Fruit fly (Drosophila melanogaster) whole organism, embryonic: ENCODE data around the gene CG5969.

Source experiments
- ATbp ChIP-seq: fragments of 200-800 bp; sonication (Bioruptor generic); optimal IDR thresholded peaks from 2 replicates; lab custom pipeline; 2017; ENCODE audit warnings: missing biosample characterization, mild to moderate bottlenecking, missing genetic modification characterization, missing genetic modification reagents
- Antp ChIP-seq: fragments of 200-800 bp; sonication (Bioruptor generic); optimal IDR thresholded peaks from 3 replicates; lab custom pipeline; 2016; ENCODE audit warnings: missing biosample characterization, missing genetic modification characterization
- Asciz ChIP-seq: fragments of 200-800 bp; sonication (Bioruptor generic); optimal IDR thresholded peaks from 2 replicates; lab custom pipeline; 2017; ENCODE audit warnings: missing biosample characterization, mild to moderate bottlenecking, missing genetic modification characterization, missing genetic modification reagents
- CG10209 ChIP-seq: fragments of 200-800 bp; sonication (Bioruptor generic); optimal IDR thresholded peaks from 3 replicates; lab custom pipeline; 2017; ENCODE audit warnings: missing biosample characterization, mild to moderate bottlenecking, missing genetic modification characterization, missing genetic modification reagents
- CG10565 ChIP-seq: fragments of 200-800 bp; sonication (Bioruptor generic); optimal IDR thresholded peaks from 3 replicates; lab custom pipeline; 2016; ENCODE audit warnings: missing biosample characterization, mild to moderate bottlenecking, missing genetic modification characterization
- CG11560 ChIP-seq: fragments of 200-800 bp; sonication (Bioruptor generic); IDR thresholded peaks from 3 replicates; pipeline ENCODE4 v1.3.6; 2022; ENCODE audit warnings: missing biosample characterization, missing genetic modification characterization
- CG11723 ChIP-seq: fragments of 200-800 bp; sonication (Bioruptor generic); optimal IDR thresholded peaks from 2 replicates; lab custom pipeline; 2017; ENCODE audit warnings: missing biosample characterization, mild to moderate bottlenecking, missing genetic modification characterization
- CG12299 ChIP-seq: fragments of 200-800 bp; sonication (Bioruptor generic); optimal IDR thresholded peaks from 2 replicates; lab custom pipeline; 2018; ENCODE audit warnings: missing biosample characterization, mild to moderate bottlenecking, missing genetic modification characterization
- CG17186 ChIP-seq: fragments of 200-800 bp; sonication (Bioruptor generic); optimal IDR thresholded peaks from 3 replicates; lab custom pipeline; 2017; ENCODE audit warnings: missing biosample characterization, missing genetic modification reagents, missing genetic modification characterization
- CG18262 ChIP-seq: fragments of 200-800 bp; optimal IDR thresholded peaks from 3 replicates; lab custom pipeline; 2019; ENCODE audit warnings: missing biosample characterization, mild to moderate bottlenecking, missing genetic modification characterization, moderate library complexity
- CG2875 ChIP-seq: fragments of 200-800 bp; sonication (Bioruptor generic); optimal IDR thresholded peaks from 2 replicates; lab custom pipeline; 2017; ENCODE audit warnings: missing biosample characterization, mild to moderate bottlenecking, missing genetic modification characterization, missing genetic modification reagents
- CG33557 ChIP-seq: fragments of 200-800 bp; sonication (Bioruptor generic); optimal IDR thresholded peaks from 2 replicates; lab custom pipeline; 2019; ENCODE audit warnings: missing biosample characterization, mild to moderate bottlenecking, missing genetic modification characterization, moderate library complexity
- CG3407 ChIP-seq: fragments of 200-800 bp; sonication (Bioruptor generic); optimal IDR thresholded peaks from 2 replicates; lab custom pipeline; 2018; ENCODE audit warnings: missing biosample characterization, mild to moderate bottlenecking, missing genetic modification characterization
- CG4282 ChIP-seq: fragments of 200-800 bp; sonication (Bioruptor generic); optimal IDR thresholded peaks from 2 replicates; lab custom pipeline; 2016; ENCODE audit warnings: missing biosample characterization, missing genetic modification characterization
- CG4820 ChIP-seq: fragments of 200-800 bp; sonication (Bioruptor generic); optimal IDR thresholded peaks from 3 replicates; lab custom pipeline; 2016; ENCODE audit warnings: missing biosample characterization, missing genetic modification characterization
- CG6813 ChIP-seq: fragments of 200-800 bp; sonication (Bioruptor generic); optimal IDR thresholded peaks from 2 replicates; lab custom pipeline; 2017; ENCODE audit warnings: missing biosample characterization, missing genetic modification characterization, mild to moderate bottlenecking, moderate library complexity, missing genetic modification reagents
- CG7556 ChIP-seq: fragments of 200-800 bp; sonication (Bioruptor generic); optimal IDR thresholded peaks from 2 replicates; lab custom pipeline; 2017; ENCODE audit warnings: missing biosample characterization, mild to moderate bottlenecking, missing genetic modification characterization
- CG7987 ChIP-seq: fragments of 200-800 bp; sonication (Bioruptor generic); optimal IDR thresholded peaks from 2 replicates; lab custom pipeline; 2018; ENCODE audit warnings: missing biosample characterization, mild to moderate bottlenecking, missing genetic modification characterization, moderate library complexity
- CG8089 ChIP-seq: fragments of 200-800 bp; sonication (Bioruptor generic); optimal IDR thresholded peaks from 3 replicates; lab custom pipeline; 2016; ENCODE audit warnings: missing biosample characterization, missing genetic modification characterization
- CG9215 ChIP-seq: fragments of 200-800 bp; sonication (Bioruptor generic); IDR thresholded peaks from 2 replicates; pipeline ENCODE4 v1.3.6; 2022; ENCODE audit warnings: missing biosample characterization, missing genetic modification characterization
- CHES-1-like ChIP-seq: fragments of 200-800 bp; sonication (Bioruptor generic); optimal IDR thresholded peaks from 2 replicates; lab custom pipeline; 2016; ENCODE audit warnings: missing biosample characterization, missing genetic modification characterization
- Camta ChIP-seq: fragments of 200-800 bp; sonication (Bioruptor generic); optimal IDR thresholded peaks from 2 replicates; lab custom pipeline; 2016; ENCODE audit warnings: missing biosample characterization, missing genetic modification characterization
- CoRest ChIP-seq: fragments of 200-800 bp; sonication (Bioruptor generic); optimal IDR thresholded peaks from 3 replicates; lab custom pipeline; 2018; ENCODE audit warnings: missing biosample characterization, mild to moderate bottlenecking, missing genetic modification characterization, moderate library complexity
- D19B ChIP-seq: fragments of 200-800 bp; sonication (Bioruptor generic); optimal IDR thresholded peaks from 2 replicates; lab custom pipeline; 2017; ENCODE audit warnings: missing biosample characterization, mild to moderate bottlenecking, missing genetic modification characterization
- Dip3 ChIP-seq: fragments of 200-800 bp; sonication (Bioruptor generic); optimal IDR thresholded peaks from 3 replicates; lab custom pipeline; 2016; ENCODE audit warnings: missing biosample characterization, missing genetic modification characterization
- Dp ChIP-seq: fragments of 200-800 bp; sonication (Bioruptor generic); optimal IDR thresholded peaks from 2 replicates; lab custom pipeline; 2018; ENCODE audit warnings: missing biosample characterization, mild to moderate bottlenecking, missing genetic modification characterization, moderate library complexity
- E2f1 ChIP-seq: fragments of 200-800 bp; sonication (Bioruptor generic); IDR thresholded peaks from 2 replicates; pipeline ENCODE4 v1.3.6; 2022; ENCODE audit warnings: missing biosample characterization, missing genetic modification characterization
- Elba2 ChIP-seq: fragments of 200-800 bp; sonication (Bioruptor generic); optimal IDR thresholded peaks from 3 replicates; lab custom pipeline; 2016; ENCODE audit warnings: missing biosample characterization, missing genetic modification characterization
- Ets97D ChIP-seq: fragments of 200-800 bp; sonication (Bioruptor generic); optimal IDR thresholded peaks from 3 replicates; lab custom pipeline; 2016; ENCODE audit warnings: missing biosample characterization, missing genetic modification characterization
- HmgD ChIP-seq: fragments of 200-800 bp; sonication (Bioruptor generic); optimal IDR thresholded peaks from 3 replicates; lab custom pipeline; 2016; ENCODE audit warnings: missing biosample characterization, missing genetic modification characterization
- Hmx ChIP-seq: fragments of 200-800 bp; sonication (Bioruptor generic); optimal IDR thresholded peaks from 2 replicates; lab custom pipeline; 2016; ENCODE audit warnings: missing biosample characterization, missing genetic modification characterization
- Hr3 ChIP-seq: fragments of 200-800 bp; sonication (Bioruptor generic); optimal IDR thresholded peaks from 3 replicates; lab custom pipeline; 2016; ENCODE audit warnings: missing biosample characterization, missing genetic modification characterization
- Hsf ChIP-seq: fragments of 200-800 bp; sonication (Bioruptor generic); optimal IDR thresholded peaks from 3 replicates; lab custom pipeline; 2016; ENCODE audit warnings: missing biosample characterization, missing genetic modification characterization
- Mad ChIP-seq: fragments of 200-800 bp; sonication (Bioruptor generic); optimal IDR thresholded peaks from 2 replicates; lab custom pipeline; 2016; ENCODE audit warnings: missing biosample characterization, missing genetic modification characterization
- Max ChIP-seq: fragments of 200-800 bp; sonication (Bioruptor generic); optimal IDR thresholded peaks from 2 replicates; lab custom pipeline; 2016; ENCODE audit warnings: missing biosample characterization, mild to moderate bottlenecking, missing genetic modification characterization
- Med ChIP-seq: fragments of 200-800 bp; sonication (Bioruptor generic); peaks from one replicate; lab custom pipeline; 2016; ENCODE audit warnings: missing biosample characterization, missing genetic modification characterization, mild to moderate bottlenecking, inconsistent platforms, moderate library complexity
- Pdp1 ChIP-seq, 2 experiments: fragments of 200-800 bp; sonication (Bioruptor generic); optimal IDR thresholded peaks; 3 replicates each; lab custom pipeline; 2016; ENCODE audit warnings: missing biosample characterization in 2 of 2, missing genetic modification characterization in 2 of 2, mild to moderate bottlenecking in 1 of 2, moderate library complexity in 1 of 2
- ac ChIP-seq: fragments of 200-800 bp; sonication (Bioruptor generic); optimal IDR thresholded peaks from 3 replicates; lab custom pipeline; 2017; ENCODE audit warnings: missing biosample characterization, mild to moderate bottlenecking, missing genetic modification characterization
- ara ChIP-seq: fragments of 200-800 bp; sonication (Bioruptor generic); IDR thresholded peaks from 2 replicates; pipeline ENCODE4 v1.3.6; 2022; ENCODE audit warnings: missing biosample characterization, missing genetic modification characterization
- az2 ChIP-seq: fragments of 200-800 bp; sonication (Bioruptor generic); optimal IDR thresholded peaks from 3 replicates; lab custom pipeline; 2016; ENCODE audit warnings: missing biosample characterization, missing genetic modification characterization
- crc ChIP-seq: fragments of 200-800 bp; sonication (Bioruptor generic); optimal IDR thresholded peaks from 2 replicates; lab custom pipeline; 2016; ENCODE audit warnings: missing biosample characterization, missing genetic modification characterization
- dan ChIP-seq: fragments of 200-800 bp; sonication (Bioruptor generic); IDR thresholded peaks from 2 replicates; pipeline ENCODE4 v1.3.6; 2022; ENCODE audit warnings: missing biosample characterization, missing genetic modification characterization
- dmrt11E ChIP-seq: fragments of 200-800 bp; sonication (Bioruptor generic); optimal IDR thresholded peaks from 3 replicates; lab custom pipeline; 2018; ENCODE audit warnings: missing biosample characterization, mild to moderate bottlenecking, missing genetic modification characterization, moderate library complexity
- dmrt99B ChIP-seq: fragments of 200-800 bp; sonication (Bioruptor generic); optimal IDR thresholded peaks from 2 replicates; lab custom pipeline; 2018; ENCODE audit warnings: missing biosample characterization, mild to moderate bottlenecking, missing genetic modification characterization, moderate library complexity
- fd64A ChIP-seq: fragments of 200-800 bp; sonication (Bioruptor generic); optimal IDR thresholded peaks from 3 replicates; lab custom pipeline; 2018; ENCODE audit warnings: missing biosample characterization, mild to moderate bottlenecking, missing genetic modification characterization
- luna ChIP-seq: fragments of 200-800 bp; sonication (Bioruptor generic); optimal IDR thresholded peaks from 2 replicates; lab custom pipeline; 2016; ENCODE audit warnings: missing biosample characterization, missing genetic modification characterization
- onecut ChIP-seq: fragments of 200-800 bp; sonication (Bioruptor generic); IDR thresholded peaks from 2 replicates; pipeline ENCODE4 v1.3.6; 2022; ENCODE audit warnings: missing biosample characterization, missing genetic modification characterization
- pan ChIP-seq, 4 experiments: fragments of >200 bp in 3 of 4; fragments of 200-800 bp in 1 of 4; sonication (Bioruptor generic) in 1 of 4; optimal IDR thresholded peaks in 3 of 4; IDR thresholded peaks in 1 of 4; 2 replicates each; pipeline versions ENCODE4 v1.3.6 to Lab custom; 2017 to 2022; ENCODE audit warnings: missing biosample characterization in 2 of 4, missing genetic modification characterization in 2 of 4, mixed read lengths in 1 of 4
- sd ChIP-seq: fragments of 200-800 bp; sonication (Bioruptor generic); optimal IDR thresholded peaks from 3 replicates; lab custom pipeline; 2018; ENCODE audit warnings: missing biosample characterization, mild to moderate bottlenecking, missing genetic modification characterization, moderate library complexity
- stc ChIP-seq: fragments of 200-800 bp; sonication (Bioruptor generic); IDR thresholded peaks from 2 replicates; pipeline ENCODE4 v1.3.6; 2022; ENCODE audit warnings: missing biosample characterization, missing genetic modification characterization

The CG5969 gene

dm6 chr3L:20474789-20475208 is 1.2 kb downstream of the CG5969 start:
- TF ChIP-seq CG4282 (peak; percentile 72), fd64A (GFP tag; lab: Kevin White, UChicago) (peak; percentile 41), CHES-1-like (GFP tag; lab: Kevin White, UChicago) (peak; percentile 92), Med (GFP tag; lab: Kevin White, UChicago) (peak; percentile 98), dmrt99B (tag; lab: Kevin White, UChicago) (peak; percentile 84), CG11560 (no peak), CG18262 (tag; lab: Kevin White, UChicago) (peak; percentile 82), HmgD (GFP tag; lab: Kevin White, UChicago) (peak; percentile 77), Antp (GFP tag; lab: Kevin White, UChicago) (peak; percentile 79), D19B (GFP tag; lab: Kevin White, UChicago) (peak; percentile 57), CG10209 (peak; percentile 83), CG17186 (GFP tag; lab: Kevin White, UChicago) (peak; percentile 48), az2 (GFP tag; lab: Kevin White, UChicago) (peak; percentile 90), CG4820 (GFP tag; lab: Kevin White, UChicago) (peak; percentile 74), CG7556 (GFP tag; lab: Kevin White, UChicago) (peak; percentile 84), Dp (GFP tag; lab: Kevin White, UChicago) (peak; percentile 49), CG3407 (GFP tag; lab: Kevin White, UChicago) (peak; percentile 68), CG10565 (GFP tag; lab: Kevin White, UChicago) (no peak), dan (no peak), crc (GFP tag; lab: Kevin White, UChicago) (peak; percentile 76), luna (GFP tag; lab: Kevin White, UChicago) (peak; percentile 87), onecut (GFP tag; lab: Robert Waterston, UW) (peak; percentile 73), Pdp1 (GFP tag; optimal IDR thresholded peaks at IDR 0.05; lab: Kevin White, UChicago) (peak in 1 of 2 experiments; percentile 88), CG11723 (GFP tag; lab: Kevin White, UChicago) (peak; percentile 72), pan (optimal IDR thresholded peaks at IDR 0.05; lab: Kevin White, UChicago) (no peak), pan (GFP tag; optimal IDR thresholded peaks at IDR 0.05 in 1 of 2, IDR thresholded peaks at IDR 0.05 in 1 of 2) (no peak), Asciz (GFP tag; lab: Kevin White, UChicago) (peak; percentile 71), Max (GFP tag; lab: Kevin White, UChicago) (peak; percentile 77), CG33557 (peak; percentile 69), E2f1 (GFP tag; lab: Robert Waterston, UW) (no peak), Hsf (peak; percentile 84), Ets97D (GFP tag; lab: Kevin White, UChicago) (peak; percentile 85), ATbp (GFP tag; lab: Kevin White, UChicago) (peak; percentile 82), CoRest (peak; percentile 89), Hmx (GFP tag; lab: Kevin White, UChicago) (peak; percentile 34), ac (GFP tag; lab: Kevin White, UChicago) (peak; percentile 70), CG12299 (tag; lab: Kevin White, UChicago) (peak; percentile 75), CG2875 (peak; percentile 73), CG7987 (GFP tag; lab: Kevin White, UChicago) (peak; percentile 91), CG6813 (GFP tag; lab: Kevin White, UChicago) (peak; percentile 82), ara (no peak), stc (no peak), Hr3 (peak; percentile 90), Mad (GFP tag; lab: Kevin White, UChicago) (peak; percentile 83), dmrt11E (tag; lab: Kevin White, UChicago) (peak; percentile 52), sd (tag; lab: Kevin White, UChicago) (peak; percentile 58), CG8089 (peak; percentile 65), CG9215 (GFP tag; lab: Robert Waterston, UW) (no peak), Camta (GFP tag; lab: Kevin White, UChicago) (peak; percentile 84), Elba2 (peak; percentile 36), Dip3 (GFP tag; lab: Kevin White, UChicago) (peak; percentile 88)
